Fruit fly (Drosophila melanogaster) whole organism, embryonic: ENCODE results near the gene CG12081.

Source experiments
- Ada2b ChIP-seq: fragments of 200-800 bp; sonication (Bioruptor generic); IDR thresholded peaks from 2 replicates; pipeline ENCODE4 v1.3.6; 2022; ENCODE audit warnings: missing biosample characterization, missing genetic modification characterization
- Atf3 ChIP-seq: fragments of 200-800 bp; sonication (Bioruptor generic); optimal IDR thresholded peaks from 3 replicates; lab custom pipeline; 2016; ENCODE audit warnings: missing biosample characterization, missing genetic modification characterization
- BtbVII ChIP-seq: fragments of 200-800 bp; sonication (Bioruptor generic); optimal IDR thresholded peaks from 3 replicates; lab custom pipeline; 2017; ENCODE audit warnings: missing biosample characterization, mild to moderate bottlenecking, missing genetic modification characterization
- CG1024 ChIP-seq: fragments of 200-800 bp; sonication (Bioruptor generic); IDR thresholded peaks from 2 replicates; pipeline ENCODE4 v1.3.6; 2022; ENCODE audit warnings: missing biosample characterization, missing genetic modification characterization
- CG10267 ChIP-seq: fragments of 200-800 bp; sonication (Bioruptor generic); optimal IDR thresholded peaks from 2 replicates; lab custom pipeline; 2018; ENCODE audit warnings: missing biosample characterization, mild to moderate bottlenecking, missing genetic modification characterization, moderate library complexity
- CG10979 ChIP-seq: fragments of 200-800 bp; sonication (Bioruptor generic); optimal IDR thresholded peaks from 2 replicates; lab custom pipeline; 2018; ENCODE audit warnings: missing biosample characterization, mild to moderate bottlenecking, missing genetic modification characterization, moderate library complexity
- CG11398 ChIP-seq: fragments of 200-800 bp; sonication (Bioruptor generic); optimal IDR thresholded peaks from 2 replicates; lab custom pipeline; 2016; ENCODE audit warnings: missing biosample characterization, missing genetic modification characterization
- CG11695 ChIP-seq: fragments of 200-800 bp; sonication (Bioruptor generic); IDR thresholded peaks from 3 replicates; pipeline ENCODE4 v1.3.6; 2022; ENCODE audit warnings: missing biosample characterization, missing genetic modification characterization
- CG12104 ChIP-seq: fragments of 200-800 bp; sonication (Bioruptor generic); optimal IDR thresholded peaks from 3 replicates; lab custom pipeline; 2016; ENCODE audit warnings: missing biosample characterization, missing genetic modification characterization
- CG1233 ChIP-seq: fragments of 200-800 bp; sonication (Bioruptor generic); optimal IDR thresholded peaks from 4 replicates; lab custom pipeline; 2018; ENCODE audit warnings: missing biosample characterization, mild to moderate bottlenecking, missing genetic modification characterization
- CG1529 ChIP-seq: fragments of 200-800 bp; sonication (Bioruptor generic); optimal IDR thresholded peaks from 3 replicates; lab custom pipeline; 2018; ENCODE audit warnings: missing biosample characterization, missing genetic modification characterization
- CG17361 ChIP-seq: fragments of 200-800 bp; sonication (Bioruptor generic); IDR thresholded peaks from 3 replicates; pipeline ENCODE4 v1.3.6; 2022; ENCODE audit warnings: missing biosample characterization, missing genetic modification characterization
- CG18262 ChIP-seq: fragments of 200-800 bp; optimal IDR thresholded peaks from 3 replicates; lab custom pipeline; 2019; ENCODE audit warnings: missing biosample characterization, mild to moderate bottlenecking, missing genetic modification characterization, moderate library complexity
- CG18619 ChIP-seq: fragments of 200-800 bp; sonication (Bioruptor generic); optimal IDR thresholded peaks from 3 replicates; lab custom pipeline; 2017; ENCODE audit warnings: missing biosample characterization, mild to moderate bottlenecking, missing genetic modification characterization
- CG2116 ChIP-seq: fragments of 200-800 bp; sonication (Bioruptor generic); optimal IDR thresholded peaks from 3 replicates; lab custom pipeline; 2018; ENCODE audit warnings: missing biosample characterization, mild to moderate bottlenecking, missing genetic modification characterization
- CG2712 ChIP-seq: fragments of 200-800 bp; optimal IDR thresholded peaks from 3 replicates; lab custom pipeline; 2019; ENCODE audit warnings: missing biosample characterization, mild to moderate bottlenecking, missing genetic modification characterization, moderate library complexity
- CG30431 ChIP-seq: fragments of 200-800 bp; sonication (Bioruptor generic); optimal IDR thresholded peaks from 2 replicates; lab custom pipeline; 2017; ENCODE audit warnings: missing biosample characterization, missing genetic modification characterization
- CG31365 ChIP-seq: fragments of 200-800 bp; sonication (Bioruptor generic); optimal IDR thresholded peaks from 2 replicates; lab custom pipeline; 2018; ENCODE audit warnings: missing biosample characterization, mild to moderate bottlenecking, missing genetic modification characterization
- CG34376 ChIP-seq: fragments of 200-800 bp; sonication (Bioruptor generic); optimal IDR thresholded peaks from 2 replicates; lab custom pipeline; 2018; ENCODE audit warnings: missing biosample characterization, mild to moderate bottlenecking, missing genetic modification characterization
- CG4360 ChIP-seq: fragments of 200-800 bp; sonication (Bioruptor generic); IDR thresholded peaks from 2 replicates; pipeline ENCODE4 v1.3.6; 2022; ENCODE audit warnings: missing biosample characterization, missing genetic modification characterization
- CG4707 ChIP-seq: fragments of 200-800 bp; sonication (Bioruptor generic); optimal IDR thresholded peaks from 2 replicates; lab custom pipeline; 2018; ENCODE audit warnings: missing biosample characterization, mild to moderate bottlenecking, missing genetic modification characterization, moderate library complexity
- CG6175 ChIP-seq: fragments of 200-800 bp; sonication (Bioruptor generic); IDR thresholded peaks from 3 replicates; pipeline ENCODE4 v1.3.6; 2022; ENCODE audit warnings: missing biosample characterization, missing genetic modification characterization
- CG6683 ChIP-seq: fragments of 200-800 bp; sonication (Bioruptor generic); optimal IDR thresholded peaks from 2 replicates; lab custom pipeline; 2017; ENCODE audit warnings: missing biosample characterization, mild to moderate bottlenecking, missing genetic modification characterization, missing genetic modification reagents
- CG6791 ChIP-seq: fragments of 200-800 bp; sonication (Bioruptor generic); IDR thresholded peaks from 3 replicates; pipeline ENCODE4 v1.3.6; 2022; ENCODE audit warnings: missing biosample characterization, missing genetic modification characterization; ENCODE audit not compliant: partially characterized antibody
- CG7987 ChIP-seq: fragments of 200-800 bp; sonication (Bioruptor generic); optimal IDR thresholded peaks from 2 replicates; lab custom pipeline; 2018; ENCODE audit warnings: missing biosample characterization, mild to moderate bottlenecking, missing genetic modification characterization, moderate library complexity
- CG9609 ChIP-seq: fragments of 200-800 bp; sonication (Bioruptor generic); optimal IDR thresholded peaks from 3 replicates; lab custom pipeline; 2016; ENCODE audit warnings: missing biosample characterization, missing genetic modification characterization
- CG9876 ChIP-seq: fragments of 200-800 bp; sonication (Bioruptor generic); optimal IDR thresholded peaks from 2 replicates; lab custom pipeline; 2016; ENCODE audit warnings: missing biosample characterization, missing genetic modification characterization
- CkIIα-i1 ChIP-seq: fragments of 200-800 bp; sonication (Bioruptor generic); IDR thresholded peaks from 2 replicates; pipeline ENCODE4 v1.3.6; 2022; ENCODE audit warnings: missing biosample characterization, missing genetic modification characterization
- Dek ChIP-seq: fragments of 200-800 bp; sonication (Bioruptor generic); optimal IDR thresholded peaks from 3 replicates; lab custom pipeline; 2019; ENCODE audit warnings: missing biosample characterization, mild to moderate bottlenecking, missing genetic modification characterization, moderate library complexity
- ERR ChIP-seq: fragments of 200-800 bp; sonication (Bioruptor generic); optimal IDR thresholded peaks from 2 replicates; lab custom pipeline; 2016; ENCODE audit warnings: missing biosample characterization, missing genetic modification characterization
- GATAe ChIP-seq: fragments of 200-800 bp; sonication (Bioruptor generic); conservative IDR thresholded peaks from 2 replicates; pipeline ENCODE4 v1.3.6; 2022; ENCODE audit warnings: missing biosample characterization, missing genetic modification characterization
- HHEX ChIP-seq: fragments of 200-800 bp; sonication (Bioruptor generic); optimal IDR thresholded peaks from 3 replicates; lab custom pipeline; 2017; ENCODE audit warnings: missing biosample characterization, mild to moderate bottlenecking, missing genetic modification characterization, missing genetic modification reagents
- HmgD ChIP-seq: fragments of 200-800 bp; sonication (Bioruptor generic); optimal IDR thresholded peaks from 3 replicates; lab custom pipeline; 2016; ENCODE audit warnings: missing biosample characterization, missing genetic modification characterization
- HmgZ ChIP-seq: fragments of 200-800 bp; sonication (Bioruptor generic); optimal IDR thresholded peaks from 2 replicates; lab custom pipeline; 2018; ENCODE audit warnings: missing biosample characterization, mild to moderate bottlenecking, missing genetic modification characterization
- TFAM ChIP-seq: fragments of 200-800 bp; sonication (Bioruptor generic); optimal IDR thresholded peaks from 2 replicates; lab custom pipeline; 2017; ENCODE audit warnings: missing biosample characterization, missing genetic modification characterization, inconsistent platforms
- Trl ChIP-seq, 3 experiments: fragments of >200 bp in 2 of 3; fragments of 200-800 bp in 1 of 3; sonication (Bioruptor generic) in 1 of 3; optimal IDR thresholded peaks; 2 replicates in 1 of 3; 3 replicates in 2 of 3; lab custom pipeline; 2016 to 2017; ENCODE audit warnings: missing biosample characterization in 1 of 3, missing genetic modification characterization in 1 of 3
- Usf ChIP-seq: fragments of 200-800 bp; sonication (Bioruptor generic); optimal IDR thresholded peaks from 2 replicates; lab custom pipeline; 2017; ENCODE audit warnings: missing genotype, missing biosample characterization, missing genetic modification characterization
- fru ChIP-seq: fragments of >200 bp; optimal IDR thresholded peaks from 2 replicates; lab custom pipeline; 2017
- ftz-f1 ChIP-seq: fragments of 200-800 bp; sonication (Bioruptor generic); optimal IDR thresholded peaks from 2 replicates; lab custom pipeline; 2016; ENCODE audit warnings: missing biosample characterization, missing genetic modification characterization
- hbn ChIP-seq: fragments of 200-800 bp; sonication (Bioruptor generic); IDR thresholded peaks from 2 replicates; pipeline ENCODE4 v1.3.6; 2022; ENCODE audit warnings: missing biosample characterization, missing genetic modification characterization; ENCODE audit not compliant: partially characterized antibody
- nmo ChIP-seq: fragments of 200-800 bp; sonication (Bioruptor generic); optimal IDR thresholded peaks from 2 replicates; lab custom pipeline; 2018; ENCODE audit warnings: missing biosample characterization, mild to moderate bottlenecking, missing genetic modification characterization, moderate library complexity
- onecut ChIP-seq: fragments of 200-800 bp; sonication (Bioruptor generic); IDR thresholded peaks from 2 replicates; pipeline ENCODE4 v1.3.6; 2022; ENCODE audit warnings: missing biosample characterization, missing genetic modification characterization
- otp ChIP-seq: fragments of 200-800 bp; sonication (Bioruptor generic); IDR thresholded peaks from 3 replicates; pipeline ENCODE4, ENCODE4 v1.3.6; 2022; ENCODE audit warnings: missing biosample characterization, missing genetic modification characterization
- run ChIP-seq: fragments of 200-800 bp; sonication (Bioruptor generic); optimal IDR thresholded peaks from 3 replicates; lab custom pipeline; 2018; ENCODE audit warnings: missing biosample characterization, mild to moderate bottlenecking, missing genetic modification characterization
- scrt ChIP-seq: fragments of 200-800 bp; sonication (Bioruptor generic); optimal IDR thresholded peaks from 2 replicates; lab custom pipeline; 2018; ENCODE audit warnings: missing biosample characterization, mild to moderate bottlenecking, missing genetic modification characterization, moderate library complexity
- sens ChIP-seq: fragments of 200-800 bp; sonication (Bioruptor generic); peaks from one replicate; lab custom pipeline; 2016; ENCODE audit warnings: missing biosample characterization, missing genetic modification characterization
- sug ChIP-seq: fragments of 200-800 bp; optimal IDR thresholded peaks from 2 replicates; lab custom pipeline; 2019; ENCODE audit warnings: missing biosample characterization, mild to moderate bottlenecking, missing genetic modification characterization, moderate library complexity
- tll ChIP-seq, 2 experiments: fragments of 200-800 bp in 1 of 2; fragments of >200 bp in 1 of 2; sonication (Bioruptor generic) in 1 of 2; optimal IDR thresholded peaks; 2 replicates each; lab custom pipeline; 2017 to 2019; ENCODE audit warnings: missing biosample characterization in 2 of 2, missing genetic modification characterization in 2 of 2, mild to moderate bottlenecking in 1 of 2, moderate library complexity in 1 of 2

The CG12081 gene

DNA sequence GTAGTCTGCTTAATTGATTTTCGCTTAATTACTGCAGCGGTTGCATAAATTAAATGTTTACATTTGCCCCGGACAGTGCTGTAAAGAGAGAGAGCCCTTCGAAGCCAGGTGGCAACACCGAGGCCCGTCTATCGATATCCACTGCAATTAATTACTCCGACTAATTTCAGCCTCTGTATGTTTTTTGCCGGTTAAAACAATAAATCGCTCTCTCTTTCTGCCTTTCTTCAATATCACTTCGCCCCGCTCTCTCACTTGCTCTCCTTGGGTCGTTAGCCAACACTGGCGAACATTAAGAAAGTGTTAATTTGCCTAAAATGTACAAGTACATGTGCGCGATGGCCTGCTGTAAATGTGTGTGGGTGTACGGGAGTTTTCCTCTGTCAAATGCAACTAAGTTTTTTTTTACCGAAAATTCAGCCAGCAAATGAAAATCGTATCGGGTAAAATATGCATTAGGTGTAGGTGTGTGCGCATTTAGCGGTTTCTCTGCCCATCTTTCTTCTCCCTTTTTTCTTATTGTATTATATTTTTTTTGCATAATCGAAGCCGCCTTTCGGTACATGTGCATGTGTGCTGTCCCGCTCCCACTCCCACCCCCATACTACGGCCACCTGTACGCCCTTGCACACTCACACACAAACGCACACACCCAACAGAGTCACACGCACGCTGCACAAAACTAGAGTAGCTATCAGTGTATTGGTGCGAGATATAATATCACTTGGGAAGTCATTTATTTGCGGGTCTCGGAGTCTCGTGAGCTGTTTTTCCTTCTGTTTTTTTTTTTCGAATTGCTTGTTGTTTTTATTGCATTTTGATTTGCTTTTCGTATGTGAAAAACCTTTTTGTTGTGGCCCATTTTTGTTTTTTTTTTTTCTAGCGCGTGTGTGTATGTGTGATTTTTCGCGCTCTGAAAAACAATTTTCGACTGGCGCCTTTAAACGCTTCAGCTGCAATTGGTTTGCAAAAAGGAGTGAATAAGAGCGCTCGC is 26.9 kb upstream of the CG12081 start (continued):
- no peak for TF ChIP-seq fru (lab: Kevin White, UChicago)
- no peak for TF ChIP-seq Atf3 (GFP tag; lab: Kevin White, UChicago)
- TF ChIP-seq CG10979 (tag; lab: Kevin White, UChicago): no peak
- TF ChIP-seq CG4360: 0 out of 2 replicates have a peak, but pooled peaks have one; percentile 22
- no peak for TF ChIP-seq Ada2b (GFP tag; lab: Robert Waterston, UW)
- peak; percentile 7 for TF ChIP-seq CG34376 (GFP tag; lab: Kevin White, UChicago)
- TF ChIP-seq CG1233 (GFP tag; lab: Kevin White, UChicago): peak; percentile 31
- TF ChIP-seq CG2116 (GFP tag; lab: Kevin White, UChicago): peak; percentile 56
- peak; percentile 67; the same call in 2 of the 3 replicates for TF ChIP-seq CG6791
- no peak for TF ChIP-seq CG6175 (GFP tag; lab: Robert Waterston, UW)
- TF ChIP-seq CG17361 (GFP tag; lab: Robert Waterston, UW): 0 out of 3 replicates have a peak, but pooled peaks have one; percentile 31
- TF ChIP-seq CG10267: peak; percentile 92
- TF ChIP-seq CG1024 (GFP tag; lab: Robert Waterston, UW): no peak
- no peak for TF ChIP-seq tll (GFP tag; optimal IDR thresholded peaks at IDR 0.05; lab: Kevin White, UChicago)
- no peak for TF ChIP-seq run
- no peak for TF ChIP-seq HmgD
- peak; percentile 39 for TF ChIP-seq ftz-f1 (GFP tag; lab: Kevin White, UChicago)
- TF ChIP-seq otp (GFP tag; lab: Robert Waterston, UW): peak; percentile 60; the same call in 1 of the 3 replicates
- TF ChIP-seq sug (tag; lab: Kevin White, UChicago): peak; percentile 33
- no peak for TF ChIP-seq CkIIα-i1
- no peak for TF ChIP-seq CG4707 (GFP tag; lab: Kevin White, UChicago)
- no peak for TF ChIP-seq Dek (tag; lab: Kevin White, UChicago)
- no peak for TF ChIP-seq CG12104 (GFP tag; lab: Kevin White, UChicago)
- no peak for TF ChIP-seq Usf (GFP tag; lab: Kevin White, UChicago)
- TF ChIP-seq CG11695 (GFP tag; lab: Robert Waterston, UW): no peak
- TF ChIP-seq BtbVII: no peak
- TF ChIP-seq HHEX: peak; percentile 25
- TF ChIP-seq hbn: peak; percentile 39; the same call in 1 of the 2 replicates
- no peak for TF ChIP-seq CG6683
- no peak for TF ChIP-seq CG11398 (GFP tag; lab: Kevin White, UChicago)
- TF ChIP-seq ERR (GFP tag; lab: Kevin White, UChicago): peak; percentile 41
- TF ChIP-seq CG7987: no peak
- TF ChIP-seq onecut (GFP tag; lab: Robert Waterston, UW): peak; percentile 14; the same call in 1 of the 2 replicates
- peak; percentile 47 for TF ChIP-seq scrt (GFP tag; lab: Kevin White, UChicago)
- TF ChIP-seq CG9609 (GFP tag; lab: Kevin White, UChicago): no peak
- no peak for TF ChIP-seq CG18262
- TF ChIP-seq CG9876: peak; percentile 26
- TF ChIP-seq Trl (optimal IDR thresholded peaks at IDR 0.05; lab: Kevin White, UChicago): peak; percentile 63 to 71
- peak; percentile 40 for TF ChIP-seq Trl (GFP tag; optimal IDR thresholded peaks at IDR 0.05; lab: Kevin White, UChicago)
- peak; percentile 7 for TF ChIP-seq CG18619 (GFP tag; lab: Kevin White, UChicago)
- no peak for TF ChIP-seq CG1529
- peak; percentile 34 for TF ChIP-seq nmo (GFP tag; lab: Kevin White, UChicago)
- TF ChIP-seq CG30431 (GFP tag; lab: Kevin White, UChicago): no peak
- TF ChIP-seq HmgZ (tag; lab: Kevin White, UChicago): peak; percentile 12
- TF ChIP-seq sens (GFP tag; lab: Kevin White, UChicago): peak; percentile 84
- no peak for TF ChIP-seq GATAe (GFP tag; lab: Robert Waterston, UW)
- TF ChIP-seq CG31365: no peak
- no peak for TF ChIP-seq TFAM
- peak; percentile 0 for TF ChIP-seq CG2712 (tag; lab: Kevin White, UChicago)
